Fruit fly (Drosophila melanogaster): ENCODE data around the gene CG14811.

CG14811 gene

DNA sequence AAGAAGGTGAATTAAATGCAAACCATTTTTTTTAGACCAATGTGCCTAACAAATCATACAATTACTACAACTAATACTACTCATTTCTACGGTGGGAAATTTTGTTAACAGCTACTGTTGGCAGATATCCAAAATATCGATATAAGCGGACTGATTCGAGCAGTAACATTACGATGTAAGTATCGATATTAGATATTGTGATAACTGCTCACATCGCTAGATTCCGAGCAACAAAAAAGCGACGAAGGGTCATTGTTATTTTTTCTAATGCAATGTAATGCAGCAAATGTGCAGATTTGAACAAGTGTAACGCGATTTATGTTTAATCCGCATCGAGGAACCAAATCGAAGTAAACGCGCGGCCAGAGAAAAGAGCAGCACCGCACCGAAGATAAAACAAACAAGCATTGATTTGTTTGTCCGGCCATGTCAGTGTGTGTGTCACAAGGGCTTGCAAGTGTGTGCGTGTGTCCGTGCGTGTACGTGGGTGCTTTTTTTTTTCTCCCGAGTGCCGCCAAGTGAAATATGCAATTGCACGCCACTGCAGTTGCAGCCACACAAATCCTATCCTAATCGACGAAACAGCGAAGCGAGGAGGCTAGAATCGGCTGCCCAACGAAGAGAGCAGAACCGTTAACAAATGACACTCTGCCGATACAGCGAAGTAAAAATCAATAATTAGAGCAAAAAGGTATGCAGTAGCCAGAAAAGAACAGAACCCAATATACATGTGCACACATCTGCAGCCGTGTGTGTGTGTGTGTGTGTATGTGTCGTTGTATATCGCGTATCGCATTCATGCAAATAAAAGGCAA is 48.4 kb downstream of the CG14811 start, which contains the start of the genes prage and Adar (continued):
- TF ChIP-seq CG2129 (GFP tag; IDR thresholded peaks at IDR 0.05; ENCODE audit: partially characterized antibody) (peak; percentile 50), Mad (GFP tag; optimal IDR thresholded peaks at IDR 0.05) (no peak), CG13894 (tag; optimal IDR thresholded peaks at IDR 0.05) (no peak), Fer1 (GFP tag; optimal IDR thresholded peaks at IDR 0.05) (peak; percentile 6), Doc2 (GFP tag; IDR thresholded peaks at IDR 0.05) (no peak), Elba2 (GFP tag; optimal IDR thresholded peaks at IDR 0.05) (no peak), bsh (GFP tag; optimal IDR thresholded peaks at IDR 0.05) (no peak), Stat92E (GFP tag; optimal IDR thresholded peaks at IDR 0.05) (no peak)

DNA sequence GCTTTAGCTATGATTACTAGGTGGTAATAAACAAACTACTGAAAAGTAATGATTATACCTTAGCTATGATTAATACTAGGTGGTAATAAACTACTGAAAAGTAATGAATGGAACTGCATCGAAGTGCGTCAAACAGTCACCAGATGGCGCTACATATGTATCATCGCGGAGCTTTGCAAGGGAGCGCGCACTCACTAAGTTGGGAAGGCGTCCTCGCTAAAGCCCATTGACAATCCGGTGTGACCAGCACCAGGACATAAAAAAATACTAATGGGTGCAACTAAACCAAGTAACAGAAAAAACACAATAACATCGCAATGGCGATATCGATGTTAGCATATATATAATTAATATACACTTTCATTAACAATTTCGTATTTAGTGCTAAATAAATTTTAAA is 49.6 kb downstream of the CG14811 start:
- TF ChIP-seq CG18599 (GFP tag; optimal IDR thresholded peaks at IDR 0.05) (no peak), da (GFP tag; optimal IDR thresholded peaks at IDR 0.05) (no peak), Hr39 (optimal IDR thresholded peaks at IDR 0.05) (no peak), Fer1 (GFP tag; optimal IDR thresholded peaks at IDR 0.05) (peak; percentile 6), CG12744 (GFP tag; optimal IDR thresholded peaks at IDR 0.05) (no peak), CG2875 (GFP tag; optimal IDR thresholded peaks at IDR 0.05) (no peak), NC2α (GFP tag; optimal IDR thresholded peaks at IDR 0.05) (no peak), slp2 (GFP tag; optimal IDR thresholded peaks at IDR 0.05) (no peak), CG15479 (GFP tag; optimal IDR thresholded peaks at IDR 0.05) (no peak), pita (GFP tag; optimal IDR thresholded peaks at IDR 0.05) (peak; percentile 84), Usf (GFP tag; optimal IDR thresholded peaks at IDR 0.05) (no peak), emc (GFP tag; optimal IDR thresholded peaks at IDR 0.05) (no peak), CG34224 (GFP tag; IDR thresholded peaks at IDR 0.05; ENCODE audit: partially characterized antibody) (peak; percentile 56; the same call in 2 of the 3 replicates), ham (GFP tag; IDR thresholded peaks at IDR 0.05) (no peak), CG16779 (GFP tag; IDR thresholded peaks at IDR 0.05) (no peak), CG6765 (GFP tag; optimal IDR thresholded peaks at IDR 0.05) (no peak), CG10979 (tag; optimal IDR thresholded peaks at IDR 0.05) (peak; percentile 94), CG2202 (tag; optimal IDR thresholded peaks at IDR 0.05) (no peak), CG4424 (GFP tag; optimal IDR thresholded peaks at IDR 0.05) (no peak), Hr3 (GFP tag; optimal IDR thresholded peaks at IDR 0.05) (no peak), ci (GFP tag; IDR thresholded peaks at IDR 0.05) (no peak), ATbp (GFP tag; optimal IDR thresholded peaks at IDR 0.05) (no peak), NFAT (GFP tag; IDR thresholded peaks at IDR 0.05) (no peak), Fer3 (tag; optimal IDR thresholded peaks at IDR 0.05) (no peak), Oaz (GFP tag; IDR thresholded peaks at IDR 0.05) (no peak), CG9817 (tag; optimal IDR thresholded peaks at IDR 0.05) (no peak), insv (GFP tag; optimal IDR thresholded peaks at IDR 0.05) (peak in 1 of 2 experiments; percentile 25), CG10147 (GFP tag; optimal IDR thresholded peaks at IDR 0.05) (peak; percentile 28), zen (tag; optimal IDR thresholded peaks at IDR 0.05) (peak; percentile 61), CG9215 (GFP tag; IDR thresholded peaks at IDR 0.05) (no peak), D (optimal IDR thresholded peaks at IDR 0.05) (no peak), D (GFP tag; optimal IDR thresholded peaks at IDR 0.05) (no peak), chm (GFP tag; IDR thresholded peaks at IDR 0.05) (no peak), E2f2 (GFP tag; IDR thresholded peaks at IDR 0.05) (0 out of 2 replicates have a peak, but pooled peaks have one; percentile 36), CG4328 (GFP tag; optimal IDR thresholded peaks at IDR 0.05) (no peak), H15 (GFP tag; IDR thresholded peaks at IDR 0.05) (no peak), Ravus (GFP tag; IDR thresholded peaks at IDR 0.05) (no peak), schlank (tag; optimal IDR thresholded peaks at IDR 0.05) (no peak), CG17328 (GFP tag; IDR thresholded peaks at IDR 0.05) (no peak), CG14667 (GFP tag; IDR thresholded peaks at IDR 0.05) (no peak), CG3847 (GFP tag; IDR thresholded peaks at IDR 0.05) (peak; percentile 43; the same call in 1 of the 2 replicates), Atf3 (GFP tag; optimal IDR thresholded peaks at IDR 0.05) (no peak)
